Fruit fly (Drosophila melanogaster) whole organism, embryonic: ENCODE data around the gene RpL7A.

Experiments used
- Atf3 ChIP-seq: fragments of 200-800 bp; sonication (Bioruptor generic); optimal IDR thresholded peaks from 3 replicates; lab custom pipeline; 2016; ENCODE audit warnings: missing biosample characterization, missing genetic modification characterization
- BEAF-32 ChIP-seq: fragments of 200-800 bp; sonication (Bioruptor generic); optimal IDR thresholded peaks from 3 replicates; lab custom pipeline; 2017; ENCODE audit warnings: missing biosample characterization, missing genetic modification characterization, mild to moderate bottlenecking, moderate library complexity, missing genetic modification reagents
- CG12071 ChIP-seq: fragments of 200-800 bp; sonication (Bioruptor generic); optimal IDR thresholded peaks from 3 replicates; lab custom pipeline; 2018; ENCODE audit warnings: missing biosample characterization, mild to moderate bottlenecking, missing genetic modification characterization
- CG12659 ChIP-seq: fragments of 200-800 bp; sonication (Bioruptor generic); optimal IDR thresholded peaks from 3 replicates; lab custom pipeline; 2017; ENCODE audit warnings: mild to moderate bottlenecking, missing biosample characterization, missing genetic modification reagents, missing genetic modification characterization
- CG13123 ChIP-seq: fragments of 200-800 bp; sonication (Bioruptor generic); optimal IDR thresholded peaks from 2 replicates; lab custom pipeline; 2016; ENCODE audit warnings: missing biosample characterization, missing genetic modification characterization
- CG13296 ChIP-seq: fragments of 200-800 bp; sonication (Bioruptor generic); optimal IDR thresholded peaks from 3 replicates; lab custom pipeline; 2018; ENCODE audit warnings: missing biosample characterization, mild to moderate bottlenecking, missing genetic modification characterization
- CG16813 ChIP-seq: fragments of 200-800 bp; sonication (Bioruptor generic); IDR thresholded peaks from 3 replicates; pipeline ENCODE4 v1.3.6; 2022; ENCODE audit warnings: missing biosample characterization, missing genetic modification characterization; ENCODE audit not compliant: partially characterized antibody
- CG17912 ChIP-seq: fragments of 200-800 bp; sonication (Bioruptor generic); optimal IDR thresholded peaks from 2 replicates; lab custom pipeline; 2018; ENCODE audit warnings: missing biosample characterization, mild to moderate bottlenecking, missing genetic modification characterization
- CG18476 ChIP-seq: fragments of 200-800 bp; sonication (Bioruptor generic); optimal IDR thresholded peaks from 2 replicates; lab custom pipeline; 2016; ENCODE audit warnings: missing biosample characterization, mild to moderate bottlenecking, missing genetic modification characterization
- CG18764 ChIP-seq: fragments of 200-800 bp; sonication (Bioruptor generic); optimal IDR thresholded peaks from 3 replicates; lab custom pipeline; 2016; ENCODE audit warnings: missing biosample characterization, missing genetic modification characterization
- CG2120 ChIP-seq: fragments of 200-800 bp; sonication (Bioruptor generic); optimal IDR thresholded peaks from 3 replicates; lab custom pipeline; 2016; ENCODE audit warnings: missing biosample characterization, missing genetic modification characterization
- CG2129 ChIP-seq: fragments of 200-800 bp; sonication (Bioruptor generic); IDR thresholded peaks from 2 replicates; pipeline ENCODE4 v1.3.6; 2022; ENCODE audit warnings: missing biosample characterization, missing genetic modification characterization; ENCODE audit not compliant: partially characterized antibody
- CG31388 ChIP-seq: fragments of 200-800 bp; sonication (Bioruptor generic); optimal IDR thresholded peaks from 2 replicates; lab custom pipeline; 2016; ENCODE audit warnings: missing biosample characterization, missing genetic modification characterization
- CG34224 ChIP-seq: fragments of 200-800 bp; sonication (Bioruptor generic); IDR thresholded peaks from 3 replicates; pipeline ENCODE4 v1.3.6; 2022; ENCODE audit warnings: missing biosample characterization, missing genetic modification characterization; ENCODE audit not compliant: partially characterized antibody
- CG6683 ChIP-seq: fragments of 200-800 bp; sonication (Bioruptor generic); optimal IDR thresholded peaks from 2 replicates; lab custom pipeline; 2017; ENCODE audit warnings: missing biosample characterization, mild to moderate bottlenecking, missing genetic modification characterization, missing genetic modification reagents
- CG6791 ChIP-seq: fragments of 200-800 bp; sonication (Bioruptor generic); IDR thresholded peaks from 3 replicates; pipeline ENCODE4 v1.3.6; 2022; ENCODE audit warnings: missing biosample characterization, missing genetic modification characterization; ENCODE audit not compliant: partially characterized antibody
- CG7786 ChIP-seq: fragments of 200-800 bp; sonication (Bioruptor generic); optimal IDR thresholded peaks from 2 replicates; lab custom pipeline; 2016; ENCODE audit warnings: missing biosample characterization, missing genetic modification characterization
- CG9437 ChIP-seq: fragments of 200-800 bp; sonication (Bioruptor generic); optimal IDR thresholded peaks from 2 replicates; lab custom pipeline; 2018; ENCODE audit warnings: missing biosample characterization, mild to moderate bottlenecking, missing genetic modification characterization
- CG9797 ChIP-seq: fragments of 200-800 bp; sonication (Bioruptor generic); optimal IDR thresholded peaks from 3 replicates; lab custom pipeline; 2018; ENCODE audit warnings: missing biosample characterization, mild to moderate bottlenecking, missing genetic modification characterization
- CG9876 ChIP-seq: fragments of 200-800 bp; sonication (Bioruptor generic); optimal IDR thresholded peaks from 2 replicates; lab custom pipeline; 2016; ENCODE audit warnings: missing biosample characterization, missing genetic modification characterization
- CoRest ChIP-seq: fragments of 200-800 bp; sonication (Bioruptor generic); optimal IDR thresholded peaks from 3 replicates; lab custom pipeline; 2018; ENCODE audit warnings: missing biosample characterization, mild to moderate bottlenecking, missing genetic modification characterization, moderate library complexity
- Deaf1 ChIP-seq: fragments of 200-800 bp; optimal IDR thresholded peaks from 3 replicates; lab custom pipeline; 2019; ENCODE audit warnings: missing biosample characterization, mild to moderate bottlenecking, missing genetic modification characterization, moderate library complexity
- Dp ChIP-seq: fragments of 200-800 bp; sonication (Bioruptor generic); optimal IDR thresholded peaks from 2 replicates; lab custom pipeline; 2018; ENCODE audit warnings: missing biosample characterization, mild to moderate bottlenecking, missing genetic modification characterization, moderate library complexity
- GATAe ChIP-seq: fragments of 200-800 bp; sonication (Bioruptor generic); conservative IDR thresholded peaks from 2 replicates; pipeline ENCODE4 v1.3.6; 2022; ENCODE audit warnings: missing biosample characterization, missing genetic modification characterization
- HHEX ChIP-seq: fragments of 200-800 bp; sonication (Bioruptor generic); optimal IDR thresholded peaks from 3 replicates; lab custom pipeline; 2017; ENCODE audit warnings: missing biosample characterization, mild to moderate bottlenecking, missing genetic modification characterization, missing genetic modification reagents
- Hmx ChIP-seq: fragments of 200-800 bp; sonication (Bioruptor generic); optimal IDR thresholded peaks from 2 replicates; lab custom pipeline; 2016; ENCODE audit warnings: missing biosample characterization, missing genetic modification characterization
- Hr39 ChIP-seq: fragments of >200 bp; optimal IDR thresholded peaks from 2 replicates; lab custom pipeline; 2017
- Lhr ChIP-seq: fragments of 200-800 bp; sonication (Bioruptor generic); optimal IDR thresholded peaks from 3 replicates; lab custom pipeline; 2017; ENCODE audit warnings: mild to moderate bottlenecking, missing biosample characterization, missing genetic modification reagents, missing genetic modification characterization
- Max ChIP-seq: fragments of 200-800 bp; sonication (Bioruptor generic); optimal IDR thresholded peaks from 2 replicates; lab custom pipeline; 2016; ENCODE audit warnings: missing biosample characterization, mild to moderate bottlenecking, missing genetic modification characterization
- NC2α ChIP-seq: fragments of 200-800 bp; sonication (Bioruptor generic); optimal IDR thresholded peaks from 2 replicates; lab custom pipeline; 2016; ENCODE audit warnings: missing biosample characterization, missing genetic modification characterization
- Opbp ChIP-seq: fragments of 200-800 bp; sonication (Bioruptor generic); IDR thresholded peaks from 3 replicates; pipeline ENCODE4 v1.3.6; 2022; ENCODE audit warnings: missing biosample characterization, missing genetic modification characterization; ENCODE audit not compliant: partially characterized antibody
- Ptx1 ChIP-seq: fragments of 200-800 bp; sonication (Bioruptor generic); IDR thresholded peaks from 2 replicates; pipeline ENCODE4 v1.3.6; 2022; ENCODE audit warnings: missing biosample characterization, missing genetic modification characterization
- al ChIP-seq: fragments of 200-800 bp; sonication (Bioruptor generic); IDR thresholded peaks from 2 replicates; pipeline ENCODE4 v1.3.6; 2022; ENCODE audit warnings: missing biosample characterization, missing genetic modification characterization
- bowl ChIP-seq: fragments of 200-800 bp; sonication (Bioruptor generic); IDR thresholded peaks from 2 replicates; pipeline ENCODE4 v1.3.6; 2022; ENCODE audit warnings: missing biosample characterization, missing genetic modification characterization
- crc ChIP-seq: fragments of 200-800 bp; sonication (Bioruptor generic); optimal IDR thresholded peaks from 2 replicates; lab custom pipeline; 2016; ENCODE audit warnings: missing biosample characterization, missing genetic modification characterization
- dmrt11E ChIP-seq: fragments of 200-800 bp; sonication (Bioruptor generic); optimal IDR thresholded peaks from 3 replicates; lab custom pipeline; 2018; ENCODE audit warnings: missing biosample characterization, mild to moderate bottlenecking, missing genetic modification characterization, moderate library complexity
- knrl ChIP-seq: fragments of 200-800 bp; sonication (Bioruptor generic); IDR thresholded peaks from 3 replicates; pipeline ENCODE4 v1.3.6; 2022; ENCODE audit warnings: missing biosample characterization, missing genetic modification characterization; ENCODE audit not compliant: partially characterized antibody
- luna ChIP-seq: fragments of 200-800 bp; sonication (Bioruptor generic); optimal IDR thresholded peaks from 2 replicates; lab custom pipeline; 2016; ENCODE audit warnings: missing biosample characterization, missing genetic modification characterization
- mld ChIP-seq: fragments of 200-800 bp; sonication (Bioruptor generic); IDR thresholded peaks from 3 replicates; pipeline ENCODE4 v1.3.6; 2022; ENCODE audit warnings: missing biosample characterization, missing genetic modification characterization; ENCODE audit not compliant: partially characterized antibody
- nau ChIP-seq: fragments of 200-800 bp; sonication (Bioruptor generic); optimal IDR thresholded peaks from 3 replicates; lab custom pipeline; 2017; ENCODE audit warnings: missing biosample characterization, mild to moderate bottlenecking, missing genetic modification characterization, missing genetic modification reagents
- otp ChIP-seq: fragments of 200-800 bp; sonication (Bioruptor generic); IDR thresholded peaks from 3 replicates; pipeline ENCODE4, ENCODE4 v1.3.6; 2022; ENCODE audit warnings: missing biosample characterization, missing genetic modification characterization
- pan ChIP-seq, 4 experiments: fragments of >200 bp in 3 of 4; fragments of 200-800 bp in 1 of 4; sonication (Bioruptor generic) in 1 of 4; optimal IDR thresholded peaks in 3 of 4; IDR thresholded peaks in 1 of 4; 2 replicates each; pipeline versions ENCODE4 v1.3.6 to Lab custom; 2017 to 2022; ENCODE audit warnings: missing biosample characterization in 2 of 4, missing genetic modification characterization in 2 of 4, mixed read lengths in 1 of 4
- peb ChIP-seq: fragments of 200-800 bp; sonication (Bioruptor generic); IDR thresholded peaks from 2 replicates; pipeline ENCODE4 v1.3.6; 2022; ENCODE audit warnings: missing biosample characterization, missing genetic modification characterization
- pho ChIP-seq: fragments of 200-800 bp; sonication (Bioruptor generic); optimal IDR thresholded peaks from 2 replicates; lab custom pipeline; 2016; ENCODE audit warnings: missing biosample characterization, missing genetic modification characterization
- sc ChIP-seq, 3 experiments: fragments of >200 bp in 2 of 3; fragments of 200-800 bp in 1 of 3; sonication (Bioruptor generic) in 1 of 3; optimal IDR thresholded peaks; 2 replicates in 2 of 3; 3 replicates in 1 of 3; lab custom pipeline; 2017; ENCODE audit warnings: mild to moderate bottlenecking in 1 of 3, missing biosample characterization in 1 of 3, missing genetic modification characterization in 1 of 3, missing genetic modification reagents in 1 of 3
- slp2 ChIP-seq: fragments of 200-800 bp; sonication (Bioruptor generic); optimal IDR thresholded peaks from 2 replicates; lab custom pipeline; 2016; ENCODE audit warnings: missing biosample characterization, missing genetic modification characterization
- sr ChIP-seq: fragments of 200-800 bp; sonication (Bioruptor generic); IDR thresholded peaks from 3 replicates; pipeline ENCODE4 v1.3.6; 2022; ENCODE audit warnings: missing biosample characterization, missing genetic modification characterization
- tgo ChIP-seq: fragments of 200-800 bp; sonication (Bioruptor generic); IDR thresholded peaks from 3 replicates; pipeline ENCODE4 v1.3.6; 2022; ENCODE audit warnings: missing biosample characterization, missing genetic modification characterization
- tin ChIP-seq: fragments of 200-800 bp; sonication (Bioruptor generic); optimal IDR thresholded peaks from 3 replicates; lab custom pipeline; 2016; ENCODE audit warnings: missing biosample characterization, missing genetic modification characterization
- toy ChIP-seq: fragments of 200-800 bp; sonication (Bioruptor generic); IDR thresholded peaks from 2 replicates; pipeline ENCODE4 v1.3.6; 2022; ENCODE audit warnings: missing biosample characterization, missing genetic modification characterization

Gene RpL7A

DNA sequence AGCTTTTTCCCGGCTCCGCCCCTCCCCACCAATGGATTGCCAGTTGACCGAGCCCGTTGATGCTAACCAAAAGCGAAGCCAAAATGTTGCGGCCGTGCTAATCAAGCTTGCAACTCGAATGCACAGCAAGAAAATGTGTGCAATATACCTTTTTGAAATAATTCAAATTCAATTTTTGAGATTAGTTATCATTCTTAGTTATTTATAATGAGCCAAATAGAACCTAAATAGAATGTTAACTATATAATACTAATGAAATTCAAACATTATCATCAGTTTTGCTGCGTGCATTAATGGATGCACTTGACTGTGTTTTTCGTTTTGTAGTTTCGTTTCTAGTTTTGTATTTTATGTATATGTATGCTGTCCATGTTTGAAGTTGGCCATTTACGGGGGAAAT, 9.2 kb upstream of the RpL7A start (continued):
- no peak for TF ChIP-seq bowl
- no peak for TF ChIP-seq Deaf1 (tag; lab: Kevin White, UChicago)
- TF ChIP-seq CG9876 (GFP tag; lab: Kevin White, UChicago): no peak
- no peak for TF ChIP-seq sr (GFP tag; lab: Robert Waterston, UW)
- no peak for TF ChIP-seq nau (GFP tag; lab: Kevin White, UChicago)
- no peak for TF ChIP-seq CG2120
- no peak for TF ChIP-seq CG17912 (GFP tag; lab: Kevin White, UChicago)
- TF ChIP-seq toy: no peak
- TF ChIP-seq tin: no peak
- TF ChIP-seq Hr39 (lab: Kevin White, UChicago): no peak
- no peak for TF ChIP-seq CG6791 (GFP tag; lab: Robert Waterston, UW)
- TF ChIP-seq Lhr: no peak
- TF ChIP-seq tgo (GFP tag; lab: Robert Waterston, UW): peak; percentile 61; the same call in 2 of the 3 replicates
- TF ChIP-seq otp (GFP tag; lab: Robert Waterston, UW): peak; percentile 54; the same call in 1 of the 3 replicates
- TF ChIP-seq CG34224 (GFP tag; lab: Robert Waterston, UW): no peak
- TF ChIP-seq mld (GFP tag; lab: Robert Waterston, UW): no peak
- TF ChIP-seq CG18476 (GFP tag; lab: Kevin White, UChicago): no peak
- TF ChIP-seq CG13296 (GFP tag; lab: Kevin White, UChicago): no peak
- TF ChIP-seq peb (GFP tag; lab: Robert Waterston, UW): peak; percentile 29; the same call in 1 of the 2 replicates
- no peak for TF ChIP-seq CG6683
- TF ChIP-seq pho: no peak
- TF ChIP-seq CoRest (tag; lab: Kevin White, UChicago): peak; percentile 51
- no peak for TF ChIP-seq CG31388 (GFP tag; lab: Kevin White, UChicago)
- no peak for TF ChIP-seq CG2129 (GFP tag; lab: Robert Waterston, UW)
- TF ChIP-seq sc (optimal IDR thresholded peaks at IDR 0.05; lab: Kevin White, UChicago): no peak
- no peak for TF ChIP-seq sc (GFP tag; optimal IDR thresholded peaks at IDR 0.05; lab: Kevin White, UChicago)
- TF ChIP-seq Max (GFP tag; lab: Kevin White, UChicago): no peak
- TF ChIP-seq dmrt11E: no peak
- no peak for TF ChIP-seq CG16813 (GFP tag; lab: Robert Waterston, UW)
- TF ChIP-seq CG7786: no peak
- TF ChIP-seq slp2 (GFP tag; lab: Kevin White, UChicago): no peak
- no peak for TF ChIP-seq Opbp
- peak; percentile 7 for TF ChIP-seq HHEX (GFP tag; lab: Kevin White, UChicago)
- TF ChIP-seq CG13123 (GFP tag; lab: Kevin White, UChicago): no peak
- no peak for TF ChIP-seq CG9797 (GFP tag; lab: Kevin White, UChicago)
- TF ChIP-seq al: no peak
- TF ChIP-seq luna: no peak
- no peak for TF ChIP-seq Atf3 (GFP tag; lab: Kevin White, UChicago)
- TF ChIP-seq GATAe (GFP tag; lab: Robert Waterston, UW): no peak
- peak; percentile 68 for TF ChIP-seq Ptx1
- no peak for TF ChIP-seq pan (optimal IDR thresholded peaks at IDR 0.05; lab: Kevin White, UChicago)
- peak in 1 of 2 experiments; percentile 61 for TF ChIP-seq pan (GFP tag; optimal IDR thresholded peaks at IDR 0.05 in 1 of 2, IDR thresholded peaks at IDR 0.05 in 1 of 2)
- TF ChIP-seq crc (GFP tag; lab: Kevin White, UChicago): no peak
- no peak for TF ChIP-seq NC2α (GFP tag; lab: Kevin White, UChicago)
- TF ChIP-seq CG9437 (GFP tag; lab: Kevin White, UChicago): peak; percentile 17
- TF ChIP-seq CG18764 (GFP tag; lab: Kevin White, UChicago): no peak
- no peak for TF ChIP-seq CG12659 (GFP tag; lab: Kevin White, UChicago)
- TF ChIP-seq CG12071 (GFP tag; lab: Kevin White, UChicago): no peak
- TF ChIP-seq knrl: no peak
- TF ChIP-seq Hmx (GFP tag; lab: Kevin White, UChicago): no peak
- TF ChIP-seq BEAF-32 (GFP tag; lab: Kevin White, UChicago): no peak
- TF ChIP-seq Dp: no peak
